Fruit fly (Drosophila melanogaster): ENCODE data around the gene Alp11.
A peak's percentile ranks its signal among the peaks of the same experiment; 100 is the strongest.

The Alp11 gene

dm6 chrX:15633313-15633727 lies 45.8 kb downstream of the Alp11 start, which contains the start of gene sog (continued):
- TF ChIP-seq lov (optimal IDR thresholded peaks at IDR 0.05) (no peak), lov (GFP tag; IDR thresholded peaks at IDR 0.05) (no peak), CG3838 (GFP tag; optimal IDR thresholded peaks at IDR 0.05) (no peak), CG11504 (tag; optimal IDR thresholded peaks at IDR 0.05) (peak; percentile 69), al (GFP tag; IDR thresholded peaks at IDR 0.05) (no peak), rib (GFP tag; IDR thresholded peaks at IDR 0.05) (no peak), Optix (GFP tag; IDR thresholded peaks at IDR 0.05) (no peak), CG34224 (GFP tag; IDR thresholded peaks at IDR 0.05; ENCODE audit: partially characterized antibody) (peak; percentile 59), ERR (GFP tag; optimal IDR thresholded peaks at IDR 0.05) (no peak), run (tag; optimal IDR thresholded peaks at IDR 0.05) (no peak), dmrt11E (tag; optimal IDR thresholded peaks at IDR 0.05) (no peak), Dad (GFP tag; optimal IDR thresholded peaks at IDR 0.05) (no peak), CG8944 (GFP tag; optimal IDR thresholded peaks at IDR 0.05) (no peak), bbx (GFP tag; IDR thresholded peaks at IDR 0.05; ENCODE audit: partially characterized antibody) (0 out of 2 replicates have a peak, but pooled peaks have one; percentile 17), unc-4 (GFP tag; IDR thresholded peaks at IDR 0.05; ENCODE audit: partially characterized antibody) (no peak), sug (tag; optimal IDR thresholded peaks at IDR 0.05) (no peak), Elba2 (GFP tag; optimal IDR thresholded peaks at IDR 0.05) (no peak), CG11695 (GFP tag; IDR thresholded peaks at IDR 0.05) (0 out of 3 replicates have a peak, but pooled peaks have one; percentile 16), so (GFP tag; IDR thresholded peaks at IDR 0.05) (no peak), CG8765 (GFP tag; IDR thresholded peaks at IDR 0.05) (no peak), CG8359 (GFP tag; optimal IDR thresholded peaks at IDR 0.05; ENCODE audit: borderline replicate concordance) (no peak), NC2β (GFP tag; optimal IDR thresholded peaks at IDR 0.05) (no peak), CG2120 (GFP tag; optimal IDR thresholded peaks at IDR 0.05) (peak; percentile 10), H2.0 (GFP tag; IDR thresholded peaks at IDR 0.05) (no peak), cg (GFP tag; optimal IDR thresholded peaks at IDR 0.05) (peak; percentile 42), Deaf1 (tag; optimal IDR thresholded peaks at IDR 0.05) (peak; percentile 48), zen (tag; optimal IDR thresholded peaks at IDR 0.05) (no peak), CG11723 (GFP tag; optimal IDR thresholded peaks at IDR 0.05) (no peak), sima (GFP tag; optimal IDR thresholded peaks at IDR 0.05) (no peak), br (optimal IDR thresholded peaks at IDR 0.05) (no peak), tna (GFP tag; IDR thresholded peaks at IDR 0.05; ENCODE audit: partially characterized antibody) (no peak), CG9797 (GFP tag; optimal IDR thresholded peaks at IDR 0.05) (no peak), sd (tag; optimal IDR thresholded peaks at IDR 0.05) (no peak), caup (GFP tag; optimal IDR thresholded peaks at IDR 0.05; ENCODE audit: severe bottlenecking) (no peak), her (GFP tag; optimal IDR thresholded peaks at IDR 0.05) (peak; percentile 1), Dbx (GFP tag; IDR thresholded peaks at IDR 0.05) (peak; percentile 42; the same call in 1 of the 3 replicates), CG11247 (GFP tag; IDR thresholded peaks at IDR 0.05) (no peak), Oli (tag; optimal IDR thresholded peaks at IDR 0.05) (no peak), ATbp (GFP tag; optimal IDR thresholded peaks at IDR 0.05) (no peak), kah (GFP tag; optimal IDR thresholded peaks at IDR 0.05) (no peak), CG7745 (tag; optimal IDR thresholded peaks at IDR 0.05) (no peak), CG6791 (GFP tag; IDR thresholded peaks at IDR 0.05; ENCODE audit: partially characterized antibody) (no peak), en (GFP tag; optimal IDR thresholded peaks at IDR 0.05) (no peak), gro (GFP tag; optimal IDR thresholded peaks at IDR 0.05) (peak; percentile 14), wek (GFP tag; optimal IDR thresholded peaks at IDR 0.05) (no peak), NFAT (GFP tag; IDR thresholded peaks at IDR 0.05) (peak; percentile 25; the same call in 1 of the 2 replicates), CG1529 (GFP tag; optimal IDR thresholded peaks at IDR 0.05) (no peak), MBD-R2 (GFP tag; IDR thresholded peaks at IDR 0.05) (no peak), CG9609 (GFP tag; optimal IDR thresholded peaks at IDR 0.05) (no peak), CHES-1-like (GFP tag; optimal IDR thresholded peaks at IDR 0.05) (no peak), CG7786 (GFP tag; optimal IDR thresholded peaks at IDR 0.05) (no peak), Fer3 (tag; optimal IDR thresholded peaks at IDR 0.05) (no peak)

Measured in whole organism, embryonic.